Worm (Caenorhabditis elegans) whole organism, young adult: ENCODE results near the gene mig-5.

Experiments used
- F49E8.2 ChIP-seq: sonication (generic microtip); optimal IDR thresholded peaks from 3 replicates; lab custom pipeline; 2017; ENCODE audit warnings: missing genetic modification characterization, mild to moderate bottlenecking, missing compliant biosample characterization, antibody characterized with exemption, moderate library complexity; ENCODE audit not compliant: insufficient read depth
- ZK185.1 ChIP-seq: sonication (generic microtip); optimal IDR thresholded peaks from 2 replicates; lab custom pipeline; 2016; ENCODE audit warnings: mild to moderate bottlenecking, missing genetic modification characterization, missing compliant biosample characterization; ENCODE audit not compliant: poor library complexity, severe bottlenecking
- ceh-58 ChIP-seq: fragments of 200-800 bp; sonication (Bioruptor generic); IDR thresholded peaks from 2 replicates; pipeline ENCODE4 v1.3.6; 2022; ENCODE audit warnings: missing genetic modification characterization, missing compliant biosample characterization
- efl-1 ChIP-seq: fragments of 150-350 bp; optimal IDR thresholded peaks from 2 replicates; lab custom pipeline; 2014; ENCODE audit warnings: missing biosample characterization, missing genetic modification reagents, missing genetic modification characterization
- hlh-12 ChIP-seq: sonication (generic microtip); optimal IDR thresholded peaks from 2 replicates; lab custom pipeline; 2016; ENCODE audit warnings: missing genetic modification characterization, missing compliant biosample characterization
- lin-40 ChIP-seq: sonication (generic microtip); optimal IDR thresholded peaks from 2 replicates; lab custom pipeline; 2016; ENCODE audit warnings: missing genetic modification characterization, mild to moderate bottlenecking, missing compliant biosample characterization, missing genotype, missing genetic modification reagents
- pha-4 ChIP-seq: fragments of 150-350 bp; sonication (generic microtip); optimal IDR thresholded peaks from 2 replicates; lab custom pipeline; 2014; ENCODE audit warnings: missing biosample characterization, missing genetic modification reagents, missing genetic modification characterization
- snpc-3.4 ChIP-seq: sonication (generic microtip); optimal IDR thresholded peaks from 2 replicates; lab custom pipeline; 2017; ENCODE audit warnings: missing genetic modification characterization, mild to moderate bottlenecking, missing compliant biosample characterization, antibody characterized with exemption, moderate library complexity, missing genotype, missing genetic modification reagents
- snpc-4 ChIP-seq, 5 experiments: fragments of 150-350 bp in 1 of 5; sonication (generic microtip) in 4 of 5; optimal IDR thresholded peaks; 2 replicates each; lab custom pipeline; 2014 to 2018; ENCODE audit warnings: missing genetic modification characterization in 5 of 5, missing biosample characterization in 3 of 5, antibody characterized with exemption in 2 of 5, mild to moderate bottlenecking in 2 of 5, missing compliant biosample characterization in 2 of 5, missing genotype in 2 of 5, moderate library complexity in 2 of 5, missing genetic modification reagents in 1 of 5
- unc-130 ChIP-seq: sonication (generic microtip); optimal IDR thresholded peaks from 2 replicates; lab custom pipeline; 2016; ENCODE audit warnings: missing genetic modification reagents, missing genetic modification characterization, missing compliant biosample characterization

ce11 chrII:8212680-8213079 is 27.9 kb upstream of the mig-5 start, which contains the start of gene twk-3:
- no peak for TF ChIP-seq ceh-58 (GFP tag; lab: Robert Waterston, UW)
- no peak for TF ChIP-seq efl-1 (GFP tag; lab: Kevin White, UChicago)
- TF ChIP-seq ZK185.1 (tag; lab: Kevin White, UChicago): no peak
- no peak for TF ChIP-seq unc-130 (GFP tag; lab: Kevin White, UChicago)
- TF ChIP-seq pha-4 (tag; lab: Kevin White, UChicago): no peak
- TF ChIP-seq snpc-3.4 (tag; lab: Kevin White, UChicago): no peak
- TF ChIP-seq hlh-12: no peak
- TF ChIP-seq F49E8.2 (tag; lab: Kevin White, UChicago): no peak
- no peak for TF ChIP-seq lin-40 (tag; lab: Kevin White, UChicago)
- TF ChIP-seq snpc-4 (GFP tag; optimal IDR thresholded peaks at IDR 0.05; lab: Kevin White, UChicago): no peak
- no peak for TF ChIP-seq snpc-4 (tag; optimal IDR thresholded peaks at IDR 0.05; lab: Kevin White, UChicago)
